Worm (Caenorhabditis elegans) whole organism, L4 larva: ENCODE data around the gene Y49F6B.20.
"Not testable (repeated sequence)": the region's sequence is repeated elsewhere in the genome, so short reads cannot be mapped to it uniquely, and the experiment has no call there.

Source experiments
- nhr-11 ChIP-seq: fragments of 150-350 bp; optimal IDR thresholded peaks from 2 replicates; lab custom pipeline; 2014; ENCODE audit warnings: missing biosample characterization, missing genetic modification characterization
- snpc-4 ChIP-seq: fragments of 150-350 bp; optimal IDR thresholded peaks from 2 replicates; lab custom pipeline; 2014; ENCODE audit warnings: missing biosample characterization, missing genetic modification characterization

ce11 chrII:3449514-3449913 lies 20.9 kb downstream of the Y49F6B.20 start, which contains the start of gene C16C8.14:
- not testable (repeated sequence) for TF ChIP-seq snpc-4 (tag; lab: Kevin White, UChicago); nhr-11
